Worm (Caenorhabditis elegans) whole organism, L4 larva: ENCODE measurements around the gene Y53F4B.10.

Experiments used
- fos-1 ChIP-seq: fragments of 150-350 bp; optimal IDR thresholded peaks from 2 replicates; lab custom pipeline; 2014; ENCODE audit warnings: missing biosample characterization, missing genetic modification characterization
- unc-62 ChIP-seq, 3 experiments: fragments of 150-350 bp in 1 of 3; sonication (generic microtip); optimal IDR thresholded peaks in 2 of 3; peaks in 1 of 3; 1 replicate in 1 of 3; 2 replicates in 2 of 3; lab custom pipeline; 2014 to 2017; ENCODE audit warnings: missing biosample characterization in 3 of 3, missing genetic modification characterization in 3 of 3, missing genetic modification reagents in 3 of 3, missing genotype in 1 of 3
- ztf-11 ChIP-seq: fragments of 150-350 bp; optimal IDR thresholded peaks from 2 replicates; lab custom pipeline; 2014; ENCODE audit warnings: missing biosample characterization, missing genetic modification characterization

- TF ChIP-seq ztf-11 (no peak), fos-1 (no peak), unc-62 (GFP tag; optimal IDR thresholded peaks at IDR 0.05 in 1 of 2; lab: Kevin White, UChicago) (no peak), unc-62 (tag; optimal IDR thresholded peaks at IDR 0.05; lab: Kevin White, UChicago) (no peak)
Observed at ce11 chrII:15037782-15038181, 34.5 kb upstream of the Y53F4B.10 start, which contains the start of gene Y53F4B.14.
